Fruit fly (Drosophila melanogaster) whole organism, prepupa: ENCODE results near the gene CG4074.

Experiments
- Blimp-1 ChIP-seq: fragments of 200-800 bp; sonication (Bioruptor generic); optimal IDR thresholded peaks from 3 replicates; lab custom pipeline; 2017; ENCODE audit warnings: missing biosample characterization, missing genetic modification characterization, mild to moderate bottlenecking, moderate library complexity, missing genetic modification reagents
- CG10631 ChIP-seq: fragments of 200-800 bp; sonication (Bioruptor generic); optimal IDR thresholded peaks from 2 replicates; lab custom pipeline; 2016; ENCODE audit warnings: missing biosample characterization, missing genetic modification characterization
- CG10669 ChIP-seq: fragments of 200-800 bp; sonication (Bioruptor generic); optimal IDR thresholded peaks from 3 replicates; lab custom pipeline; 2018; ENCODE audit warnings: missing biosample characterization, mild to moderate bottlenecking, missing genetic modification characterization, moderate library complexity
- CG11294 ChIP-seq: fragments of 200-800 bp; sonication (Bioruptor generic); IDR thresholded peaks from 2 replicates; pipeline ENCODE4 v1.3.6; 2022; ENCODE audit warnings: missing biosample characterization, missing genetic modification characterization
- CG11762 ChIP-seq: fragments of 200-800 bp; sonication (Bioruptor generic); optimal IDR thresholded peaks from 3 replicates; lab custom pipeline; 2016; ENCODE audit warnings: missing biosample characterization, missing genetic modification characterization; ENCODE audit not compliant: insufficient read depth
- CG11902 ChIP-seq: fragments of 200-800 bp; sonication (Bioruptor generic); optimal IDR thresholded peaks from 3 replicates; lab custom pipeline; 2016; ENCODE audit warnings: missing biosample characterization, missing genetic modification characterization
- CG16779 ChIP-seq: fragments of 200-800 bp; sonication (Bioruptor generic); optimal IDR thresholded peaks from 3 replicates; lab custom pipeline; 2017; ENCODE audit warnings: missing biosample characterization, mild to moderate bottlenecking, missing genetic modification characterization
- CG3032 ChIP-seq: fragments of 200-800 bp; optimal IDR thresholded peaks from 2 replicates; lab custom pipeline; 2019; ENCODE audit warnings: missing biosample characterization, mild to moderate bottlenecking, missing genetic modification characterization, moderate library complexity
- CG31627 ChIP-seq: fragments of 200-800 bp; sonication (Bioruptor generic); optimal IDR thresholded peaks from 3 replicates; lab custom pipeline; 2016; ENCODE audit warnings: missing biosample characterization, missing genetic modification characterization
- CG32006 ChIP-seq: fragments of 200-800 bp; sonication (Bioruptor generic); optimal IDR thresholded peaks from 3 replicates; lab custom pipeline; 2017; ENCODE audit warnings: missing biosample characterization, mild to moderate bottlenecking, missing genetic modification characterization
- CG34406 ChIP-seq: fragments of 200-800 bp; sonication (Bioruptor generic); optimal IDR thresholded peaks from 3 replicates; lab custom pipeline; 2016; ENCODE audit warnings: missing biosample characterization, missing genetic modification characterization
- CG3919 ChIP-seq: fragments of 200-800 bp; sonication (Bioruptor generic); optimal IDR thresholded peaks from 3 replicates; lab custom pipeline; 2016; ENCODE audit warnings: missing biosample characterization, missing genetic modification characterization
- CG6163 ChIP-seq: fragments of 200-800 bp; sonication (Bioruptor generic); IDR thresholded peaks from 3 replicates; pipeline ENCODE4 v1.3.6; 2022; ENCODE audit warnings: missing biosample characterization, missing genetic modification characterization
- CG6276 ChIP-seq: fragments of 200-800 bp; sonication (Bioruptor generic); optimal IDR thresholded peaks from 2 replicates; lab custom pipeline; 2017; ENCODE audit warnings: missing biosample characterization, mild to moderate bottlenecking, missing genetic modification characterization
- CG6792 ChIP-seq: fragments of 200-800 bp; sonication (Bioruptor generic); optimal IDR thresholded peaks from 3 replicates; lab custom pipeline; 2016; ENCODE audit warnings: missing biosample characterization, missing genetic modification characterization
- CG6808 ChIP-seq: fragments of 200-800 bp; sonication (Bioruptor generic); optimal IDR thresholded peaks from 3 replicates; lab custom pipeline; 2017; ENCODE audit warnings: missing biosample characterization, missing genetic modification characterization, mild to moderate bottlenecking, moderate library complexity, missing genetic modification reagents
- CG6854 ChIP-seq: fragments of 200-800 bp; sonication (Bioruptor generic); optimal IDR thresholded peaks from 2 replicates; lab custom pipeline; 2017; ENCODE audit warnings: missing biosample characterization, mild to moderate bottlenecking, missing genetic modification characterization
- CG8632 ChIP-seq: fragments of 200-800 bp; sonication (Bioruptor generic); optimal IDR thresholded peaks from 3 replicates; lab custom pipeline; 2016; ENCODE audit warnings: missing biosample characterization, missing genetic modification characterization
- CG9139 ChIP-seq: fragments of 200-800 bp; sonication (Bioruptor generic); optimal IDR thresholded peaks from 3 replicates; lab custom pipeline; 2017; ENCODE audit warnings: missing biosample characterization, mild to moderate bottlenecking, missing genetic modification characterization
- Eip75B ChIP-seq: fragments of 200-800 bp; sonication (Bioruptor generic); optimal IDR thresholded peaks from 3 replicates; lab custom pipeline; 2016; ENCODE audit warnings: missing biosample characterization, missing genetic modification characterization
- Eip78C ChIP-seq: fragments of 200-800 bp; sonication (Bioruptor generic); peaks from one replicate; lab custom pipeline; 2016; ENCODE audit warnings: missing biosample characterization, missing genetic modification characterization
- Eip93F ChIP-seq: fragments of 200-800 bp; sonication (Bioruptor generic); optimal IDR thresholded peaks from 2 replicates; lab custom pipeline; 2016; ENCODE audit warnings: missing biosample characterization, mild to moderate bottlenecking, missing genetic modification characterization
- Ets21C ChIP-seq: fragments of 200-800 bp; sonication (Bioruptor generic); optimal IDR thresholded peaks from 3 replicates; lab custom pipeline; 2016; ENCODE audit warnings: missing biosample characterization, missing genetic modification characterization
- Gug ChIP-seq: fragments of 200-800 bp; sonication (Bioruptor generic); IDR thresholded peaks from 2 replicates; pipeline ENCODE4 v1.3.6; 2022; ENCODE audit warnings: missing biosample characterization, missing genetic modification characterization
- Hr4 ChIP-seq: fragments of 200-800 bp; sonication (Bioruptor generic); optimal IDR thresholded peaks from 3 replicates; lab custom pipeline; 2016; ENCODE audit warnings: missing biosample characterization, missing genetic modification characterization
- Lpt ChIP-seq: fragments of 200-800 bp; sonication (Bioruptor generic); optimal IDR thresholded peaks from 3 replicates; lab custom pipeline; 2016; ENCODE audit warnings: missing biosample characterization, missing genetic modification characterization
- Met ChIP-seq: fragments of 200-800 bp; sonication (Bioruptor generic); optimal IDR thresholded peaks from 3 replicates; lab custom pipeline; 2016; ENCODE audit warnings: missing biosample characterization, missing genetic modification characterization
- OdsH ChIP-seq: fragments of 200-800 bp; sonication (Bioruptor generic); optimal IDR thresholded peaks from 3 replicates; lab custom pipeline; 2016; ENCODE audit warnings: missing biosample characterization, missing genetic modification characterization
- Smox ChIP-seq: fragments of 200-800 bp; sonication (Bioruptor generic); optimal IDR thresholded peaks from 3 replicates; lab custom pipeline; 2016; ENCODE audit warnings: missing biosample characterization, missing genetic modification characterization
- Sox102F ChIP-seq: fragments of 200-800 bp; sonication (Bioruptor generic); optimal IDR thresholded peaks from 2 replicates; lab custom pipeline; 2016; ENCODE audit warnings: missing biosample characterization, mild to moderate bottlenecking, missing genetic modification characterization
- Sox14 ChIP-seq: fragments of 200-800 bp; sonication (Bioruptor generic); optimal IDR thresholded peaks from 3 replicates; lab custom pipeline; 2016; ENCODE audit warnings: missing biosample characterization, missing genetic modification characterization
- Sox15 ChIP-seq: fragments of 200-800 bp; sonication (Bioruptor generic); optimal IDR thresholded peaks from 3 replicates; lab custom pipeline; 2016; ENCODE audit warnings: missing biosample characterization, missing genetic modification characterization
- achi ChIP-seq: fragments of 200-800 bp; sonication (Bioruptor generic); optimal IDR thresholded peaks from 3 replicates; lab custom pipeline; 2016; ENCODE audit warnings: missing biosample characterization, missing genetic modification characterization
- acj6 ChIP-seq: fragments of 200-800 bp; sonication (Bioruptor generic); optimal IDR thresholded peaks from 3 replicates; lab custom pipeline; 2016; ENCODE audit warnings: missing biosample characterization, missing genetic modification characterization
- cyc ChIP-seq: fragments of 200-800 bp; sonication (Bioruptor generic); optimal IDR thresholded peaks from 3 replicates; lab custom pipeline; 2016; ENCODE audit warnings: missing biosample characterization, missing genetic modification characterization
- dac ChIP-seq: fragments of 200-800 bp; sonication (Bioruptor generic); optimal IDR thresholded peaks from 2 replicates; lab custom pipeline; 2017; ENCODE audit warnings: missing biosample characterization, mild to moderate bottlenecking, missing genetic modification characterization
- dsx ChIP-seq: fragments of 200-800 bp; optimal IDR thresholded peaks from 3 replicates; lab custom pipeline; 2019; ENCODE audit warnings: missing biosample characterization, mild to moderate bottlenecking, missing genetic modification characterization, moderate library complexity; ENCODE audit not compliant: poor library complexity, severe bottlenecking
- esn ChIP-seq: fragments of 200-800 bp; sonication (Bioruptor generic); optimal IDR thresholded peaks from 2 replicates; lab custom pipeline; 2016; ENCODE audit warnings: missing biosample characterization, mild to moderate bottlenecking, missing genetic modification characterization, moderate library complexity
- fd59A ChIP-seq: fragments of 200-800 bp; sonication (Bioruptor generic); optimal IDR thresholded peaks from 2 replicates; lab custom pipeline; 2017; ENCODE audit warnings: missing biosample characterization, mild to moderate bottlenecking, missing genetic modification characterization, missing genetic modification reagents
- fkh ChIP-seq: fragments of 200-800 bp; sonication (Bioruptor generic); optimal IDR thresholded peaks from 3 replicates; lab custom pipeline; 2017; ENCODE audit warnings: missing biosample characterization, mild to moderate bottlenecking, missing genetic modification characterization, moderate library complexity
- lz ChIP-seq: fragments of 200-800 bp; sonication (Bioruptor generic); optimal IDR thresholded peaks from 3 replicates; lab custom pipeline; 2016; ENCODE audit warnings: missing biosample characterization, missing genetic modification characterization
- net ChIP-seq: fragments of 200-800 bp; sonication (Bioruptor generic); optimal IDR thresholded peaks from 3 replicates; lab custom pipeline; 2016; ENCODE audit warnings: missing biosample characterization, missing genetic modification characterization
- pdm3 ChIP-seq: fragments of 200-800 bp; sonication (Bioruptor generic); optimal IDR thresholded peaks from 3 replicates; lab custom pipeline; 2016; ENCODE audit warnings: missing biosample characterization, missing genetic modification characterization
- salr ChIP-seq, 2 experiments: fragments of 200-800 bp; sonication (Bioruptor generic); optimal IDR thresholded peaks; 3 replicates each; lab custom pipeline; 2016 to 2018; ENCODE audit warnings: missing biosample characterization in 2 of 2, missing genetic modification characterization in 2 of 2, mild to moderate bottlenecking in 1 of 2
- spab ChIP-seq: fragments of 200-800 bp; sonication (Bioruptor generic); optimal IDR thresholded peaks from 2 replicates; lab custom pipeline; 2017; ENCODE audit warnings: missing biosample characterization, mild to moderate bottlenecking, missing genetic modification characterization, missing genetic modification reagents
- ss ChIP-seq, 2 experiments: fragments of 200-800 bp; sonication (Bioruptor generic); optimal IDR thresholded peaks; 2 replicates in 1 of 2; 3 replicates in 1 of 2; lab custom pipeline; 2017 to 2018; ENCODE audit warnings: mild to moderate bottlenecking in 2 of 2, missing biosample characterization in 2 of 2, missing genetic modification characterization in 2 of 2, moderate library complexity in 1 of 2
- svp ChIP-seq: fragments of 200-800 bp; sonication (Bioruptor generic); peaks from one replicate; lab custom pipeline; 2016; ENCODE audit warnings: missing biosample characterization, missing genetic modification characterization
- topi ChIP-seq: fragments of 200-800 bp; sonication (Bioruptor generic); optimal IDR thresholded peaks from 3 replicates; lab custom pipeline; 2016; ENCODE audit warnings: missing biosample characterization, missing genetic modification characterization

Gene CG4074

DNA sequence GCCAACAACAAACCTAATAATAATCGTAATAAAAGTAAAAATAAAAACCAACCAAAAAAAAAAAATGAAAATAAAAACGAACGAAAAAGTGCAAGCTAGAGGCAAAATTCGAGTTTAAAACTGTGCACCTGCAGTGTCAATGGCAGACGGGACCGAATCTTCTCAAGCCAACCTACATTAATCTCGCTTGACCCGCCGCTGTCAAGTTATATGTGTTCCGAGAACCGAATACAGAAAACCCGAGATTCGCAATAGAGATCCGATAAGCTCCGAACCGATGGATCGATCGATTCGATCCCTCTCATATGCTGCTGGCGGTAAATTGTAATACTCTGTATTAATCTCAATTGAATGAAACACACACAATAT, 3.3 kb upstream of the CG4074 start:
- peak; percentile 94 for TF ChIP-seq svp (GFP tag; lab: Kevin White, UChicago)
- TF ChIP-seq achi (GFP tag; lab: Kevin White, UChicago) = no peak

DNA sequence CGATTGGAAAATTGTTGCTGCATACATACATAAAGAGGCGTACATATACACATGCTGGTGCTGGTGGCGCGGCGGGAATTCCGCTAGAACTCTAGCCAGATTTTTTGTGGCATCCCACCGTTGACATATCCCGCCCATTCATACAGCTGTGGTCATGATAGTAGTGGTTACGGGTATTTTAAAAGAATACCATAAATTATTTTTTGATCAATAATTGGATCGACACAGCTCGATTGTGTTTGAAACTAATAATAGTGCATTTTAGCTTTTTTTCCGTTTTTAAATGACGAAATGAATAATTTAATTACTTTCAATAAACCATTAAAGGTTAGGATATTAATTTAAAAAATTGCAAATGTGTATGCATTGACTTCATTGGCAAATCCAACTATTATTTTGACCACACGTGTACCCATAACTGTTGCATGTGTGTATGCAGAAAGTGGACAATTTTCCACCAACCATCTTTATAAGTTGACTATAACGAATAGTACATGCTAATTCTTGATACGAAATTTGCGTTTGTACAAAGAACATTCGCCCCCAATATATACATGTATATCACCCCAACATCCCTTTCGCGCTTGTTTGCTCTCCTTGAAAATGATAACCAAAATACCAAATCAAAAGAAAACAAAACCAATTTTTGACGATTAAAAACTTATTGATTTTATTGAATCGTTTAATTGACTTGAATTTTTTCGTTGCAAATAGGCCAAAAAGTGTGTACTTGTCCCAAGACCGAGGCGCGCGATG, 2.8 kb upstream of the CG4074 start:
- TF ChIP-seq CG11902 = peak; percentile 56
- peak; percentile 72 for TF ChIP-seq CG3032
- peak; percentile 37 for TF ChIP-seq dac
- peak; percentile 84 for TF ChIP-seq Sox14 (GFP tag; lab: Kevin White, UChicago)
- peak; percentile 86 for TF ChIP-seq Hr4 (GFP tag; lab: Kevin White, UChicago)
- TF ChIP-seq CG16779 = peak; percentile 51
- TF ChIP-seq CG10631 = peak; percentile 72
- TF ChIP-seq Gug (GFP tag; lab: Robert Waterston, UW) = peak; percentile 74
- TF ChIP-seq Met (GFP tag; lab: Kevin White, UChicago) = peak; percentile 87
- no peak for TF ChIP-seq Blimp-1 (GFP tag; lab: Kevin White, UChicago)
- peak; percentile 82 for TF ChIP-seq OdsH
- peak; percentile 70 for TF ChIP-seq CG11762 (GFP tag; lab: Kevin White, UChicago)
- peak; percentile 85 for TF ChIP-seq Eip75B (GFP tag; lab: Kevin White, UChicago)
- peak; percentile 86 for TF ChIP-seq esn (GFP tag; lab: Kevin White, UChicago)
- TF ChIP-seq CG6276 = peak; percentile 83
- TF ChIP-seq Eip78C (GFP tag; lab: Kevin White, UChicago) = peak; percentile 97
- TF ChIP-seq CG6163 = peak; percentile 88
- peak; percentile 81 for TF ChIP-seq CG6792
- TF ChIP-seq dsx (GFP tag; lab: Kevin White, UChicago) = peak; percentile 72
- peak; percentile 85 for TF ChIP-seq CG32006 (GFP tag; lab: Kevin White, UChicago)
- peak; percentile 8 for TF ChIP-seq fkh (GFP tag; lab: Kevin White, UChicago)
- peak; percentile 56 for TF ChIP-seq Lpt (GFP tag; lab: Kevin White, UChicago)
- TF ChIP-seq svp (GFP tag; lab: Kevin White, UChicago) = peak; percentile 91
- peak; percentile 87 for TF ChIP-seq topi (GFP tag; lab: Kevin White, UChicago)
- peak; percentile 76 for TF ChIP-seq cyc (GFP tag; lab: Kevin White, UChicago)
- peak; percentile 90 for TF ChIP-seq net
- peak; percentile 86 for TF ChIP-seq pdm3 (GFP tag; lab: Kevin White, UChicago)
- peak; percentile 85 for TF ChIP-seq Sox102F (GFP tag; lab: Kevin White, UChicago)
- TF ChIP-seq Eip93F (GFP tag; lab: Kevin White, UChicago) = peak; percentile 45
- TF ChIP-seq CG6808 (GFP tag; lab: Kevin White, UChicago) = peak; percentile 63
- peak; percentile 70 for TF ChIP-seq CG11294
- TF ChIP-seq spab (GFP tag; lab: Kevin White, UChicago) = peak; percentile 65
- peak; percentile 83 for TF ChIP-seq Smox (GFP tag; lab: Kevin White, UChicago)
- peak; percentile 33 for TF ChIP-seq CG9139
- TF ChIP-seq achi (GFP tag; lab: Kevin White, UChicago) = peak; percentile 83
- peak; percentile 64 to 82 for TF ChIP-seq salr (GFP tag; optimal IDR thresholded peaks at IDR 0.05; lab: Kevin White, UChicago)
- peak; percentile 85 for TF ChIP-seq CG3919 (GFP tag; lab: Kevin White, UChicago)
- TF ChIP-seq lz (GFP tag; lab: Kevin White, UChicago) = peak; percentile 85
- TF ChIP-seq CG34406 (GFP tag; lab: Kevin White, UChicago) = peak; percentile 65
- peak; percentile 57 for TF ChIP-seq Sox15 (GFP tag; lab: Kevin White, UChicago)
- TF ChIP-seq acj6 (GFP tag; lab: Kevin White, UChicago) = peak; percentile 79
- TF ChIP-seq CG10669 = peak; percentile 84
- TF ChIP-seq ss (GFP tag; optimal IDR thresholded peaks at IDR 0.05; lab: Kevin White, UChicago) = peak; percentile 30 to 63
- peak; percentile 75 for TF ChIP-seq Ets21C (GFP tag; lab: Kevin White, UChicago)
- peak; percentile 78 for TF ChIP-seq CG8632 (GFP tag; lab: Kevin White, UChicago)
- TF ChIP-seq CG31627 (GFP tag; lab: Kevin White, UChicago) = peak; percentile 79
- peak; percentile 53 for TF ChIP-seq fd59A (GFP tag; lab: Kevin White, UChicago)
- no peak for TF ChIP-seq CG6854 (GFP tag; lab: Kevin White, UChicago)
